Fruit fly (Drosophila melanogaster) whole organism, wandering third instar larva: ENCODE results near the gene CG34012.

Experiments
- Abd-B ChIP-seq: fragments of >200 bp; optimal IDR thresholded peaks from 2 replicates; lab custom pipeline; 2017; ENCODE audit warnings: missing biosample characterization, missing genetic modification characterization
- CG32264 ChIP-seq: fragments of 200-800 bp; sonication (Bioruptor generic); optimal IDR thresholded peaks from 2 replicates; lab custom pipeline; 2016; ENCODE audit warnings: missing biosample characterization, missing genetic modification characterization
- CG9705 ChIP-seq: fragments of 200-800 bp; sonication (Bioruptor generic); optimal IDR thresholded peaks from 2 replicates; lab custom pipeline; 2018; ENCODE audit warnings: missing biosample characterization, mild to moderate bottlenecking, missing genetic modification characterization
- CrebA ChIP-seq: fragments of 200-800 bp; sonication (Bioruptor generic); optimal IDR thresholded peaks from 2 replicates; lab custom pipeline; 2016; ENCODE audit warnings: missing biosample characterization, mild to moderate bottlenecking, missing genetic modification characterization, borderline replicate concordance
- Dfd ChIP-seq: fragments of >200 bp; optimal IDR thresholded peaks from 2 replicates; lab custom pipeline; 2017; ENCODE audit warnings: missing biosample characterization, missing genetic modification characterization
- Dif ChIP-seq: fragments of 200-275, 200-300 bp; sonication (Bioruptor generic); optimal IDR thresholded peaks from 2 replicates; lab custom pipeline; 2018; ENCODE audit warnings: missing biosample characterization, missing genetic modification characterization; ENCODE audit not compliant: partially characterized antibody
- GATAd ChIP-seq: sonication (Bioruptor generic); optimal IDR thresholded peaks from 2 replicates; lab custom pipeline; 2016; ENCODE audit warnings: missing biosample characterization, missing genetic modification characterization
- HLH106 ChIP-seq: fragments of 200-800 bp; optimal IDR thresholded peaks from 3 replicates; lab custom pipeline; 2019; ENCODE audit warnings: missing biosample characterization, mild to moderate bottlenecking, missing genetic modification characterization, moderate library complexity
- Hnf4 ChIP-seq: fragments of 200-800 bp; sonication (Bioruptor generic); optimal IDR thresholded peaks from 2 replicates; lab custom pipeline; 2016; ENCODE audit warnings: missing biosample characterization, mild to moderate bottlenecking, missing genetic modification characterization
- Hr78 ChIP-seq: fragments of >200 bp; optimal IDR thresholded peaks from 2 replicates; lab custom pipeline; 2017; ENCODE audit warnings: missing biosample characterization, missing genetic modification characterization
- Hr83 ChIP-seq: fragments of 200-300 bp; sonication (Bioruptor generic); optimal IDR thresholded peaks from 2 replicates; lab custom pipeline; 2016; ENCODE audit warnings: missing biosample characterization, mild to moderate bottlenecking, missing genetic modification characterization, moderate library complexity; ENCODE audit not compliant: poor library complexity, severe bottlenecking
- Jra ChIP-seq: sonication (Bioruptor generic); optimal IDR thresholded peaks from 2 replicates; lab custom pipeline; 2016; ENCODE audit warnings: missing biosample characterization, missing genetic modification characterization
- Mio ChIP-seq: sonication (Bioruptor generic); optimal IDR thresholded peaks from 2 replicates; lab custom pipeline; 2016; ENCODE audit warnings: missing biosample characterization, missing genetic modification characterization
- Myc ChIP-seq: fragments of >200 bp; optimal IDR thresholded peaks from 2 replicates; lab custom pipeline; 2017
- OdsH ChIP-seq: fragments of 200-800 bp; sonication (Bioruptor generic); optimal IDR thresholded peaks from 2 replicates; lab custom pipeline; 2016; ENCODE audit warnings: missing biosample characterization, mild to moderate bottlenecking, missing genetic modification characterization
- Rel ChIP-seq, 2 experiments: fragments of 200-800 bp; sonication (Bioruptor generic) in 1 of 2; optimal IDR thresholded peaks; 2 replicates in 1 of 2; 3 replicates in 1 of 2; lab custom pipeline; 2016 to 2019; ENCODE audit warnings: mild to moderate bottlenecking in 2 of 2, missing biosample characterization in 2 of 2, missing genetic modification characterization in 2 of 2, moderate library complexity in 1 of 2
- Sp1 ChIP-seq: fragments of 200-800 bp; sonication (Bioruptor generic); optimal IDR thresholded peaks from 3 replicates; lab custom pipeline; 2019; ENCODE audit warnings: missing biosample characterization, mild to moderate bottlenecking, missing genetic modification characterization, moderate library complexity
- Vsx2 ChIP-seq: fragments of 200-300, 225-300 bp; sonication (Bioruptor generic); optimal IDR thresholded peaks from 2 replicates; lab custom pipeline; 2018; ENCODE audit warnings: missing biosample characterization, missing genetic modification characterization; ENCODE audit not compliant: partially characterized antibody
- br ChIP-seq: fragments of 200-800 bp; sonication (Bioruptor generic); optimal IDR thresholded peaks from 2 replicates; lab custom pipeline; 2016; ENCODE audit warnings: missing biosample characterization, missing genetic modification characterization
- brk ChIP-seq: fragments of 200-800 bp; sonication (Bioruptor generic); optimal IDR thresholded peaks from 2 replicates; lab custom pipeline; 2016; ENCODE audit warnings: missing biosample characterization, mild to moderate bottlenecking, missing genetic modification characterization
- dl ChIP-seq, 2 experiments: fragments of 175-275, 200-275 bp in 1 of 2; fragments of 200-275 bp in 1 of 2; sonication (Bioruptor generic); optimal IDR thresholded peaks; lab custom pipeline; 2018; ENCODE audit warnings: mild to moderate bottlenecking in 2 of 2, missing biosample characterization in 2 of 2, missing genetic modification characterization in 2 of 2, moderate library complexity in 2 of 2; ENCODE audit not compliant: partially characterized antibody in 2 of 2, insufficient read depth in 1 of 2
- dmrt93B ChIP-seq: fragments of 200-800 bp; sonication (Bioruptor generic); optimal IDR thresholded peaks from 2 replicates; lab custom pipeline; 2018; ENCODE audit warnings: missing biosample characterization, mild to moderate bottlenecking, missing genetic modification characterization
- dsf ChIP-seq: sonication (Bioruptor generic); optimal IDR thresholded peaks from 2 replicates; lab custom pipeline; 2016; ENCODE audit warnings: missing biosample characterization, missing genetic modification characterization, borderline replicate concordance
- ey ChIP-seq: fragments of 200-800 bp; sonication (Bioruptor generic); optimal IDR thresholded peaks from 2 replicates; lab custom pipeline; 2016; ENCODE audit warnings: missing biosample characterization, missing genetic modification characterization
- foxo ChIP-seq, 2 experiments: fragments of 200-800 bp; sonication (Bioruptor generic); optimal IDR thresholded peaks; 2 replicates in 1 of 2; 3 replicates in 1 of 2; lab custom pipeline; 2016 to 2017; ENCODE audit warnings: missing biosample characterization in 2 of 2, missing genetic modification characterization in 2 of 2
- fru ChIP-seq: fragments of 200-800 bp; sonication (Bioruptor generic); optimal IDR thresholded peaks from 3 replicates; lab custom pipeline; 2016; ENCODE audit warnings: missing biosample characterization, mild to moderate bottlenecking, missing genetic modification characterization
- h ChIP-seq: fragments of 200-800 bp; sonication (Bioruptor generic); optimal IDR thresholded peaks from 3 replicates; lab custom pipeline; 2016; ENCODE audit warnings: missing biosample characterization, mild to moderate bottlenecking, missing genetic modification characterization
- jim ChIP-seq: fragments of 175-275, 200-325 bp; sonication (Bioruptor generic); optimal IDR thresholded peaks from 2 replicates; lab custom pipeline; 2016; ENCODE audit warnings: missing biosample characterization, mild to moderate bottlenecking, missing genetic modification characterization
- lola ChIP-seq: fragments of >200 bp; optimal IDR thresholded peaks from 2 replicates; lab custom pipeline; 2017; ENCODE audit warnings: missing biosample characterization, missing genetic modification characterization
- pan ChIP-seq: fragments of >200 bp; optimal IDR thresholded peaks from 2 replicates; lab custom pipeline; 2017
- psq ChIP-seq: fragments of 200-800 bp; sonication (Bioruptor generic); optimal IDR thresholded peaks from 3 replicates; lab custom pipeline; 2017; ENCODE audit warnings: missing biosample characterization, mild to moderate bottlenecking, missing genetic modification characterization, moderate library complexity
- rgr ChIP-seq: fragments of 200-800 bp; sonication (Bioruptor generic); optimal IDR thresholded peaks from 3 replicates; lab custom pipeline; 2016; ENCODE audit warnings: missing biosample characterization, mild to moderate bottlenecking, missing genetic modification characterization
- sage ChIP-seq: fragments of 200-800 bp; sonication (Bioruptor generic); optimal IDR thresholded peaks from 2 replicates; lab custom pipeline; 2016; ENCODE audit warnings: missing biosample characterization, mild to moderate bottlenecking, missing genetic modification characterization
- sv ChIP-seq: fragments of 200-800 bp; sonication (Bioruptor generic); optimal IDR thresholded peaks from 3 replicates; lab custom pipeline; 2016; ENCODE audit warnings: missing biosample characterization, missing genetic modification characterization
- tai ChIP-seq: sonication (Bioruptor generic); optimal IDR thresholded peaks from 2 replicates; lab custom pipeline; 2016; ENCODE audit warnings: missing biosample characterization, missing genetic modification characterization
- usp ChIP-seq: fragments of >200 bp; optimal IDR thresholded peaks from 2 replicates; lab custom pipeline; 2017; ENCODE audit warnings: missing biosample characterization, missing genetic modification characterization
- woc ChIP-seq: sonication (Bioruptor generic); optimal IDR thresholded peaks from 2 replicates; lab custom pipeline; 2016; ENCODE audit warnings: missing biosample characterization, mild to moderate bottlenecking, missing genetic modification characterization

CG34012 gene

dm6 chr3L:11117733-11118132 lies 8.4 kb upstream of the CG34012 start:
- no peak for TF ChIP-seq sv (GFP tag; lab: Kevin White, UChicago)
- no peak for TF ChIP-seq dl (GFP tag; optimal IDR thresholded peaks at IDR 0.05; lab: Kevin White, UChicago; ENCODE audit: insufficient read depth in 1 of 2, partially characterized antibody in 2 of 2)
- no peak for TF ChIP-seq dsf (GFP tag; lab: Kevin White, UChicago)
- no peak for TF ChIP-seq fru
- TF ChIP-seq Hr83: no peak
- no peak for TF ChIP-seq CG9705
- TF ChIP-seq Vsx2 (GFP tag; lab: Kevin White, UChicago): no peak
- no peak for TF ChIP-seq ey
- TF ChIP-seq usp (GFP tag; lab: Kevin White, UChicago): no peak
- no peak for TF ChIP-seq sage (GFP tag; lab: Kevin White, UChicago)

dm6 chr3L:11113198-11114197 lies 4.2 kb upstream of the CG34012 start, which contains the start of gene Sod1:
Gene Sod1 (minus strand): TSS chr3L:11113740.
- TF ChIP-seq Dif: no peak
- no peak for TF ChIP-seq CG32264 (GFP tag; lab: Kevin White, UChicago)
- TF ChIP-seq Myc (lab: Kevin White, UChicago): no peak
- TF ChIP-seq dsf (GFP tag; lab: Kevin White, UChicago): no peak
- TF ChIP-seq woc (GFP tag; lab: Kevin White, UChicago): no peak
- no peak for TF ChIP-seq jim (GFP tag; lab: Kevin White, UChicago)
- TF ChIP-seq br (GFP tag; lab: Kevin White, UChicago): peak; percentile 32
- TF ChIP-seq ey: no peak
- TF ChIP-seq HLH106 (tag; lab: Kevin White, UChicago): no peak
- TF ChIP-seq OdsH (GFP tag; lab: Kevin White, UChicago): no peak
- no peak for TF ChIP-seq pan (lab: Kevin White, UChicago)
- TF ChIP-seq lola: peak; percentile 6
- TF ChIP-seq rgr (GFP tag; lab: Kevin White, UChicago): peak; percentile 19
- no peak for TF ChIP-seq Vsx2 (GFP tag; lab: Kevin White, UChicago)
- no peak for TF ChIP-seq sage (GFP tag; lab: Kevin White, UChicago)
- no peak for TF ChIP-seq brk (GFP tag; lab: Kevin White, UChicago)
- no peak for TF ChIP-seq Sp1
- no peak for TF ChIP-seq sv (GFP tag; lab: Kevin White, UChicago)
- TF ChIP-seq Hnf4 (GFP tag; lab: Kevin White, UChicago): peak; percentile 89
- no peak for TF ChIP-seq h (GFP tag; lab: Kevin White, UChicago)
- no peak for TF ChIP-seq Abd-B
- TF ChIP-seq Dfd (GFP tag; lab: Kevin White, UChicago): no peak
- TF ChIP-seq foxo (GFP tag; optimal IDR thresholded peaks at IDR 0.05; lab: Kevin White, UChicago): no peak
- TF ChIP-seq fru: no peak
- no peak for TF ChIP-seq usp (GFP tag; lab: Kevin White, UChicago)
- TF ChIP-seq Jra (GFP tag; lab: Kevin White, UChicago): no peak
- no peak for TF ChIP-seq dmrt93B (GFP tag; lab: Kevin White, UChicago)
- TF ChIP-seq Hr78: no peak
- no peak for TF ChIP-seq CG9705
- TF ChIP-seq Hr83: peak; percentile 26
- no peak for TF ChIP-seq Rel (GFP tag; optimal IDR thresholded peaks at IDR 0.05; lab: Kevin White, UChicago)
- peak; percentile 79 for TF ChIP-seq Rel (tag; optimal IDR thresholded peaks at IDR 0.05; lab: Kevin White, UChicago)
- no peak for TF ChIP-seq GATAd (GFP tag; lab: Kevin White, UChicago)
- no peak for TF ChIP-seq psq (GFP tag; lab: Kevin White, UChicago)
- TF ChIP-seq CrebA (GFP tag; lab: Kevin White, UChicago): no peak
- no peak for TF ChIP-seq tai (GFP tag; lab: Kevin White, UChicago)
- TF ChIP-seq Mio (GFP tag; lab: Kevin White, UChicago): no peak
